Fruit fly (Drosophila melanogaster): ENCODE data around the gene CG14005.

DNA sequence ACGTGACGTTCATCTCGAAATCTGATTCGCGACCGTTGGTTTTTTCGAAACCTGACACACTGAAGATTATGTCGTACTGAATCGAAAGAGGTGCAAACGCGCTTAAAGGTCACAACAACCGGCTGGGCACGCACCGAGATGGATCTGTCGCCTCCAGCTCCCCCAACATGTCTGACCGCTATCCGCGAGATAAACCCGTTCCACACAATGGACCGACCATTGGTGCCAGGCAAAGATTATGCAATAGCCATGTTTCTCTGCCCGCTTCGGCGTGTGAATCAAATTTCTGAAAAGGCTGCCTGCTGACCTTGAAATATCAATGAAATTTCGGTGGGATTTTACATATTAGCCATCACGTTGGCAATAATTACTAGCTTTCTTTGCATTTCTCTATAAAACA, 36.6 kb downstream of the CG14005 start:
- TF ChIP-seq insv (optimal IDR thresholded peaks at IDR 0.05) (no peak), ttk (optimal IDR thresholded peaks at IDR 0.05) (no peak), Myc (optimal IDR thresholded peaks at IDR 0.05) (no peak), h (optimal IDR thresholded peaks at IDR 0.05) (no peak)

All from Kc167 (cell line).